Worm (Caenorhabditis elegans) whole organism, young adult: ENCODE measurements around the gene flp-8.

ENCODE experiments used
- B0019.2 ChIP-seq: fragments of 200-800 bp; sonication (Bioruptor generic); conservative IDR thresholded peaks from 2 replicates; pipeline ENCODE4 v1.3.6; 2022; ENCODE audit warnings: missing genetic modification reagents, missing genetic modification characterization, missing compliant biosample characterization
- B0035.1 ChIP-seq: sonication (generic microtip); optimal IDR thresholded peaks from 2 replicates; lab custom pipeline; 2016; ENCODE audit warnings: missing genetic modification characterization, mild to moderate bottlenecking, missing compliant biosample characterization, missing genotype, missing genetic modification reagents
- B0261.1 ChIP-seq: sonication (generic microtip); optimal IDR thresholded peaks from 2 replicates; lab custom pipeline; 2016; ENCODE audit warnings: mild to moderate bottlenecking, missing genetic modification characterization, moderate library complexity, missing compliant biosample characterization
- F10E7.11 ChIP-seq: sonication (generic microtip); optimal IDR thresholded peaks from 2 replicates; lab custom pipeline; 2017; ENCODE audit warnings: mild to moderate bottlenecking, missing genetic modification characterization, moderate library complexity, missing compliant biosample characterization
- F33H1.4 ChIP-seq: fragments of 200-800 bp; sonication (Bioruptor generic); IDR thresholded peaks from 2 replicates; pipeline ENCODE4 v1.3.6; 2022; ENCODE audit warnings: missing genetic modification reagents, missing genetic modification characterization, missing compliant biosample characterization
- F39B2.1 ChIP-seq: fragments of 200-800 bp; sonication (Bioruptor generic); IDR thresholded peaks from 2 replicates; pipeline ENCODE4 v1.3.6; 2022; ENCODE audit warnings: missing genetic modification reagents, missing genetic modification characterization, missing compliant biosample characterization
- F49E8.2 ChIP-seq: sonication (generic microtip); optimal IDR thresholded peaks from 3 replicates; lab custom pipeline; 2017; ENCODE audit warnings: missing genetic modification characterization, mild to moderate bottlenecking, missing compliant biosample characterization, antibody characterized with exemption, moderate library complexity; ENCODE audit not compliant: insufficient read depth
- F52B5.7 ChIP-seq: sonication (generic microtip); optimal IDR thresholded peaks from 2 replicates; lab custom pipeline; 2016; ENCODE audit warnings: mild to moderate bottlenecking, missing genetic modification characterization, missing compliant biosample characterization
- F55B11.4 ChIP-seq: sonication (generic microtip); optimal IDR thresholded peaks from 2 replicates; lab custom pipeline; 2016; ENCODE audit warnings: missing compliant biosample characterization, missing genetic modification characterization, borderline replicate concordance; ENCODE audit not compliant: insufficient read depth
- K12H6.12 ChIP-seq: fragments of 200-800 bp; sonication (Bioruptor generic); optimal IDR thresholded peaks from 2 replicates; lab custom pipeline; 2018; ENCODE audit warnings: mild to moderate bottlenecking, missing genetic modification characterization, missing compliant biosample characterization
- T07F8.4 ChIP-seq: sonication (generic microtip); optimal IDR thresholded peaks from 2 replicates; lab custom pipeline; 2016; ENCODE audit warnings: mild to moderate bottlenecking, missing genetic modification characterization, moderate library complexity, missing compliant biosample characterization
- Y56A3A.18 ChIP-seq: fragments of 200-800 bp; sonication (Bioruptor generic); IDR thresholded peaks from 2 replicates; pipeline ENCODE4 v1.3.6; 2022; ENCODE audit warnings: missing genetic modification reagents, missing genetic modification characterization, missing compliant biosample characterization
- Y67H2A.10 ChIP-seq: fragments of 200-800 bp; sonication (Bioruptor generic); conservative IDR thresholded peaks from 2 replicates; pipeline ENCODE4 v1.3.6; 2022; ENCODE audit warnings: missing genetic modification reagents, missing genetic modification characterization, missing compliant biosample characterization
- Y79H2A.3 ChIP-seq: fragments of 200-800 bp; sonication (Bioruptor generic); conservative IDR thresholded peaks from 2 replicates; pipeline ENCODE4 v1.3.6; 2022; ENCODE audit warnings: missing genetic modification reagents, missing genetic modification characterization, missing compliant biosample characterization
- Y95B8A.8 ChIP-seq: fragments of 200-800 bp; sonication (Bioruptor generic); IDR thresholded peaks from 2 replicates; pipeline ENCODE4 v1.3.6; 2022; ENCODE audit warnings: missing genetic modification reagents, missing genetic modification characterization, missing compliant biosample characterization
- akir-1 ChIP-seq: fragments of 200-800 bp; sonication (Bioruptor generic); optimal IDR thresholded peaks from 2 replicates; lab custom pipeline; 2018; ENCODE audit warnings: mild to moderate bottlenecking, missing genetic modification characterization, moderate library complexity, missing compliant biosample characterization
- aptf-3 ChIP-seq: fragments of 200-800 bp; sonication (Bioruptor generic); IDR thresholded peaks from 2 replicates; pipeline ENCODE4 v1.3.6; 2022; ENCODE audit warnings: missing genetic modification characterization, missing compliant biosample characterization
- athp-1 ChIP-seq: sonication (generic microtip); optimal IDR thresholded peaks from 2 replicates; lab custom pipeline; 2017; ENCODE audit warnings: mild to moderate bottlenecking, missing genetic modification characterization, missing compliant biosample characterization
- cebp-2 ChIP-seq: fragments of 200-800 bp; sonication (Bioruptor generic); IDR thresholded peaks from 2 replicates; pipeline ENCODE4 v1.3.6; 2022; ENCODE audit warnings: missing genetic modification characterization, missing compliant biosample characterization
- ceh-58 ChIP-seq: fragments of 200-800 bp; sonication (Bioruptor generic); IDR thresholded peaks from 2 replicates; pipeline ENCODE4 v1.3.6; 2022; ENCODE audit warnings: missing genetic modification characterization, missing compliant biosample characterization
- ceh-91 ChIP-seq: fragments of 200-800 bp; sonication (Bioruptor generic); IDR thresholded peaks from 2 replicates; pipeline ENCODE4 v1.3.6; 2022; ENCODE audit warnings: missing genetic modification reagents, missing genetic modification characterization, missing compliant biosample characterization
- die-1 ChIP-seq: sonication (generic microtip); optimal IDR thresholded peaks from 2 replicates; lab custom pipeline; 2016; ENCODE audit warnings: missing genotype, mild to moderate bottlenecking, missing genetic modification characterization, missing compliant biosample characterization
- dox-1 ChIP-seq: fragments of 200-800 bp; sonication (Bioruptor generic); IDR thresholded peaks from 2 replicates; pipeline ENCODE4 v1.3.6; 2022; ENCODE audit warnings: missing genetic modification reagents, missing genetic modification characterization, missing compliant biosample characterization
- egl-18 ChIP-seq: fragments of 200-800 bp; sonication (Bioruptor generic); IDR thresholded peaks from 2 replicates; pipeline ENCODE4 v1.3.6; 2022; ENCODE audit warnings: missing genetic modification reagents, missing genetic modification characterization, missing compliant biosample characterization
- egrh-3 ChIP-seq: fragments of 200-800 bp; sonication (Bioruptor generic); IDR thresholded peaks from 2 replicates; pipeline ENCODE4 v1.3.6; 2022; ENCODE audit warnings: missing genetic modification reagents, missing genetic modification characterization, missing compliant biosample characterization
- ets-4 ChIP-seq: fragments of 200-800 bp; sonication (Bioruptor generic); optimal IDR thresholded peaks from 2 replicates; lab custom pipeline; 2018; ENCODE audit warnings: mild to moderate bottlenecking, missing genetic modification characterization, missing compliant biosample characterization
- gei-17 ChIP-seq: fragments of 200-800 bp; sonication (Bioruptor generic); optimal IDR thresholded peaks from 2 replicates; lab custom pipeline; 2018; ENCODE audit warnings: mild to moderate bottlenecking, missing genetic modification characterization, missing compliant biosample characterization
- hsf-1 ChIP-seq: fragments of 200-800 bp; sonication (Bioruptor generic); IDR thresholded peaks from 2 replicates; pipeline ENCODE4 v1.3.6; 2022; ENCODE audit warnings: missing genetic modification reagents, missing genetic modification characterization, missing compliant biosample characterization
- lag-1 ChIP-seq: fragments of 200-800 bp; sonication (Bioruptor generic); IDR thresholded peaks from 2 replicates; pipeline ENCODE4 v1.3.6; 2022; ENCODE audit warnings: missing genetic modification reagents, missing genetic modification characterization, missing compliant biosample characterization
- let-526 ChIP-seq: fragments of 200-800 bp; sonication (Bioruptor generic); IDR thresholded peaks from 2 replicates; pipeline ENCODE4 v1.3.6; 2022; ENCODE audit warnings: missing genetic modification reagents, missing genetic modification characterization, missing compliant biosample characterization
- lin-35 ChIP-seq, 3 experiments: fragments of 150-350 bp in 2 of 3; sonication (generic microtip) in 1 of 3; optimal IDR thresholded peaks; 2 replicates each; lab custom pipeline; 2014 to 2018; ENCODE audit warnings: missing biosample characterization in 3 of 3, missing genetic modification characterization in 3 of 3, missing genetic modification reagents in 3 of 3
- lir-1 ChIP-seq: fragments of 200-800 bp; sonication (Bioruptor generic); conservative IDR thresholded peaks from 2 replicates; pipeline ENCODE4 v1.3.6; 2022; ENCODE audit warnings: missing genetic modification reagents, missing genetic modification characterization, missing compliant biosample characterization
- lsy-27 ChIP-seq: sonication (generic microtip); optimal IDR thresholded peaks from 2 replicates; lab custom pipeline; 2017; ENCODE audit warnings: missing genetic modification characterization, mild to moderate bottlenecking, missing compliant biosample characterization, antibody characterized with exemption, missing genotype, borderline replicate concordance; ENCODE audit not compliant: insufficient read depth
- madf-6 ChIP-seq: fragments of 200-800 bp; sonication (Bioruptor generic); IDR thresholded peaks from 2 replicates; pipeline ENCODE4 v1.3.6; 2022; ENCODE audit warnings: missing genetic modification reagents, missing genetic modification characterization, missing compliant biosample characterization
- madf-8 ChIP-seq: fragments of 200-800 bp; sonication (Bioruptor generic); conservative IDR thresholded peaks from 2 replicates; pipeline ENCODE4 v1.3.6; 2022; ENCODE audit warnings: missing genetic modification reagents, missing genetic modification characterization, missing compliant biosample characterization
- mcd-1 ChIP-seq: fragments of 200-800 bp; sonication (Bioruptor generic); IDR thresholded peaks from 2 replicates; pipeline ENCODE4 v1.3.6; 2022; ENCODE audit warnings: missing genetic modification reagents, missing genetic modification characterization, missing compliant biosample characterization
- nfyb-1 ChIP-seq: fragments of 200-800 bp; sonication (Bioruptor generic); IDR thresholded peaks from 2 replicates; pipeline ENCODE4 v1.3.6; 2022; ENCODE audit warnings: missing genetic modification reagents, missing genetic modification characterization, missing compliant biosample characterization
- rcor-1 ChIP-seq: fragments of 200-800 bp; sonication (Bioruptor generic); IDR thresholded peaks from 2 replicates; pipeline ENCODE4 v1.3.6; 2022; ENCODE audit warnings: missing genetic modification reagents, missing genetic modification characterization, missing compliant biosample characterization
- rpc-1 ChIP-seq, 2 experiments: fragments of 150-350 bp in 1 of 2; sonication (generic microtip) in 1 of 2; optimal IDR thresholded peaks; 2 replicates each; lab custom pipeline; 2014 to 2018; ENCODE audit warnings: missing biosample characterization in 1 of 2, missing genetic modification characterization in 1 of 2, missing genetic modification reagents in 1 of 2, missing genotype in 1 of 2
- snpc-1.1 ChIP-seq: sonication (generic microtip); optimal IDR thresholded peaks from 2 replicates; lab custom pipeline; 2017; ENCODE audit warnings: missing genetic modification characterization, mild to moderate bottlenecking, missing compliant biosample characterization, antibody characterized with exemption, moderate library complexity, missing genotype, missing genetic modification reagents; ENCODE audit not compliant: insufficient read depth
- snpc-3.4 ChIP-seq: sonication (generic microtip); optimal IDR thresholded peaks from 2 replicates; lab custom pipeline; 2017; ENCODE audit warnings: missing genetic modification characterization, mild to moderate bottlenecking, missing compliant biosample characterization, antibody characterized with exemption, moderate library complexity, missing genotype, missing genetic modification reagents
- unc-62 ChIP-seq: fragments of 150-350 bp; optimal IDR thresholded peaks from 2 replicates; lab custom pipeline; 2014; ENCODE audit warnings: missing biosample characterization, missing genetic modification reagents, missing genetic modification characterization
- xnd-1 ChIP-seq: sonication (generic microtip); optimal IDR thresholded peaks from 2 replicates; lab custom pipeline; 2016; ENCODE audit warnings: missing genotype, missing genetic modification reagents, missing genetic modification characterization, missing compliant biosample characterization
- zfh-2 ChIP-seq: fragments of 200-800 bp; sonication (Bioruptor generic); conservative IDR thresholded peaks from 2 replicates; pipeline ENCODE4 v1.3.6; 2022; ENCODE audit warnings: missing genetic modification reagents, missing genetic modification characterization, missing compliant biosample characterization

Gene flp-8

DNA sequence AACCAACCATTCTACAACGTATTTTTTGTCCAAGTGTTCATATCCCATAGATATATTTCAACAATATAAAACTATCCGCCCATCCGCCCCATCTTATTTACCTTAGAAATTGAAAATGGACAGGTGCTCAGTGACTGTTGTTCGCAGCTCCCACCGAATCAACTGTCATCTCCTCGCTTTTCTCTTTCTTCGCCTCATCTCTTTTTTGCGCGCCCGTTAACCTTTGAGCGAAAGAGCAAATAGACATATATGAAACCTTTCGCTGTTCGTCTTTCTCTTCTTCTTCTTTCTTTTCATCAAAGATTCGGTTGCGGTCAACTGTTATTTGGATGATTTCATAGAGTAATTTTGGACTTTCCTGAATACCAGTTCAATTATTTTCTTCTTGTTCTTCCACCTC, 5.6 kb upstream of the flp-8 start, which contains the start of gene sssh-1:
Gene sssh-1 (plus strand): TSS at position 301 of the 400 bp plus-strand sequence.
- TF ChIP-seq ceh-58 (GFP tag; lab: Robert Waterston, UW) (no peak), Y67H2A.10 (GFP tag; lab: Robert Waterston, UW) (no peak), K12H6.12 (tag; lab: Kevin White, UChicago) (no peak), cebp-2 (GFP tag; lab: Robert Waterston, UW) (no peak), gei-17 (no peak), ceh-91 (GFP tag; lab: Robert Waterston, UW) (no peak), akir-1 (GFP tag; lab: Kevin White, UChicago) (no peak), unc-62 (GFP tag; lab: Kevin White, UChicago) (no peak), F39B2.1 (GFP tag; lab: Robert Waterston, UW) (no peak)

DNA sequence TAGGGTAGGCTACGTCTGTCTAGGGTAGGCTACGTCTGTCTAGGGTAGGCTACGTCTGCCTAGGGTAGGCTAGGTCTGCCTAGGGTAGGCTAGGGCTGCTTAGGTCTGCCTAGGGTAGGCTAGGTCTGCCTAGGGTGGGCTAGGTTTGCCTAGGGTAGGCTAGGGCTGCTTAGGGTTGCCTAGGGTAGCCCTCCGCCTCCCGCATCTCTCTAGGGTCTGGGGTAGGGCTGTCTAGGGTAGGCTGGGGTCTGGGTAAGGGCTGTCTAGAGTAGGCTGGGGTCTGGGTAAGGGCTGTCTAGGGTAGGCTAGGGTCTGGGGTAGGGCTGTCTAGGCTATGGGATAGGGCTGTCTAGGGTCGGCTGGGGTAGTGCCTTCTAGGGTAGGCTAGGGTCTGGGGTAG, 3.5 kb upstream of the flp-8 start:
- TF ChIP-seq rcor-1 (GFP tag; lab: Robert Waterston, UW) = 0 out of 2 replicates have a peak, but pooled peaks have one; percentile 26
- no peak for TF ChIP-seq athp-1
- 0 out of 2 replicates have a peak, but pooled peaks have one; percentile 19 for TF ChIP-seq dox-1
- TF ChIP-seq F49E8.2 (tag; lab: Kevin White, UChicago) = no peak
- TF ChIP-seq egrh-3 (GFP tag; lab: Robert Waterston, UW) = peak; percentile 26; the same call in 1 of the 2 replicates
- no peak for TF ChIP-seq B0261.1 (tag; lab: Kevin White, UChicago)
- TF ChIP-seq F55B11.4 (tag; lab: Kevin White, UChicago) = no peak
- no peak for TF ChIP-seq F52B5.7 (tag; lab: Kevin White, UChicago)
- TF ChIP-seq xnd-1 (tag; lab: Kevin White, UChicago) = no peak
- TF ChIP-seq Y79H2A.3 = no peak
- peak; percentile 64 for TF ChIP-seq zfh-2 (GFP tag; lab: Robert Waterston, UW)
- no peak for TF ChIP-seq let-526 (GFP tag; lab: Robert Waterston, UW)
- TF ChIP-seq rpc-1 (optimal IDR thresholded peaks at IDR 0.05; lab: Kevin White, UChicago) = no peak
- TF ChIP-seq rpc-1 (tag; optimal IDR thresholded peaks at IDR 0.05; lab: Kevin White, UChicago) = no peak
- 0 out of 2 replicates have a peak, but pooled peaks have one; percentile 7 for TF ChIP-seq hsf-1
- 0 out of 2 replicates have a peak, but pooled peaks have one; percentile 7 for TF ChIP-seq nfyb-1 (GFP tag; lab: Robert Waterston, UW)
- no peak for TF ChIP-seq snpc-1.1 (tag; lab: Kevin White, UChicago)
- TF ChIP-seq Y56A3A.18 (GFP tag; lab: Robert Waterston, UW) = peak; percentile 43; the same call in 1 of the 2 replicates
- no peak for TF ChIP-seq madf-6 (GFP tag; lab: Robert Waterston, UW)

ce11 chrX:14885855-14886254, 4.6 kb downstream of the flp-8 start:
- TF ChIP-seq madf-8 (GFP tag; lab: Robert Waterston, UW) (no peak), snpc-3.4 (tag; lab: Kevin White, UChicago) (no peak), Y95B8A.8 (GFP tag; lab: Robert Waterston, UW) (no peak), mcd-1 (GFP tag; lab: Robert Waterston, UW) (no peak), aptf-3 (no peak), nfyb-1 (GFP tag; lab: Robert Waterston, UW) (no peak), lir-1 (GFP tag; lab: Robert Waterston, UW) (no peak), lsy-27 (tag; lab: Kevin White, UChicago) (no peak), rcor-1 (GFP tag; lab: Robert Waterston, UW) (no peak), die-1 (no peak), F10E7.11 (no peak), lin-35 (GFP tag; optimal IDR thresholded peaks at IDR 0.05; lab: Kevin White, UChicago) (no peak), lag-1 (GFP tag; lab: Robert Waterston, UW) (no peak), egl-18 (GFP tag; lab: Robert Waterston, UW) (no peak), B0019.2 (GFP tag; lab: Robert Waterston, UW) (no peak), F33H1.4 (no peak), T07F8.4 (tag; lab: Kevin White, UChicago) (no peak), ets-4 (GFP tag; lab: Kevin White, UChicago) (no peak), B0035.1 (tag; lab: Kevin White, UChicago) (no peak), rpc-1 (optimal IDR thresholded peaks at IDR 0.05; lab: Kevin White, UChicago) (no peak), rpc-1 (tag; optimal IDR thresholded peaks at IDR 0.05; lab: Kevin White, UChicago) (no peak)
- TF ChIP-seq, all 124 proteins: peak for 0
